Fruit fly (Drosophila melanogaster) whole organism, prepupa: Measurements from ENCODE around the gene CG2246.
A peak's percentile ranks its signal among the peaks of the same experiment; 100 is the strongest.

Experiments used
- CG10631 ChIP-seq: fragments of 200-800 bp; sonication (Bioruptor generic); optimal IDR thresholded peaks from 2 replicates; lab custom pipeline; 2016; ENCODE audit warnings: missing biosample characterization, missing genetic modification characterization
- CG11762 ChIP-seq: fragments of 200-800 bp; sonication (Bioruptor generic); optimal IDR thresholded peaks from 3 replicates; lab custom pipeline; 2016; ENCODE audit warnings: missing biosample characterization, missing genetic modification characterization; ENCODE audit not compliant: insufficient read depth
- CG11902 ChIP-seq: fragments of 200-800 bp; sonication (Bioruptor generic); optimal IDR thresholded peaks from 3 replicates; lab custom pipeline; 2016; ENCODE audit warnings: missing biosample characterization, missing genetic modification characterization
- CG15336 ChIP-seq: fragments of 200-800 bp; sonication (Bioruptor generic); IDR thresholded peaks from 2 replicates; pipeline ENCODE4 v1.3.6; 2022; ENCODE audit warnings: missing biosample characterization, missing genetic modification characterization
- CG16779 ChIP-seq: fragments of 200-800 bp; sonication (Bioruptor generic); optimal IDR thresholded peaks from 3 replicates; lab custom pipeline; 2017; ENCODE audit warnings: missing biosample characterization, mild to moderate bottlenecking, missing genetic modification characterization
- CG31627 ChIP-seq: fragments of 200-800 bp; sonication (Bioruptor generic); optimal IDR thresholded peaks from 3 replicates; lab custom pipeline; 2016; ENCODE audit warnings: missing biosample characterization, missing genetic modification characterization
- CG32006 ChIP-seq: fragments of 200-800 bp; sonication (Bioruptor generic); optimal IDR thresholded peaks from 3 replicates; lab custom pipeline; 2017; ENCODE audit warnings: missing biosample characterization, mild to moderate bottlenecking, missing genetic modification characterization
- CG3919 ChIP-seq: fragments of 200-800 bp; sonication (Bioruptor generic); optimal IDR thresholded peaks from 3 replicates; lab custom pipeline; 2016; ENCODE audit warnings: missing biosample characterization, missing genetic modification characterization
- CG6276 ChIP-seq: fragments of 200-800 bp; sonication (Bioruptor generic); optimal IDR thresholded peaks from 2 replicates; lab custom pipeline; 2017; ENCODE audit warnings: missing biosample characterization, mild to moderate bottlenecking, missing genetic modification characterization
- CG6792 ChIP-seq: fragments of 200-800 bp; sonication (Bioruptor generic); optimal IDR thresholded peaks from 3 replicates; lab custom pipeline; 2016; ENCODE audit warnings: missing biosample characterization, missing genetic modification characterization
- CG7368 ChIP-seq: fragments of 200-800 bp; sonication (Bioruptor generic); optimal IDR thresholded peaks from 3 replicates; lab custom pipeline; 2016; ENCODE audit warnings: missing biosample characterization, missing genetic modification characterization
- CG8632 ChIP-seq: fragments of 200-800 bp; sonication (Bioruptor generic); optimal IDR thresholded peaks from 3 replicates; lab custom pipeline; 2016; ENCODE audit warnings: missing biosample characterization, missing genetic modification characterization
- CG9139 ChIP-seq: fragments of 200-800 bp; sonication (Bioruptor generic); optimal IDR thresholded peaks from 3 replicates; lab custom pipeline; 2017; ENCODE audit warnings: missing biosample characterization, mild to moderate bottlenecking, missing genetic modification characterization
- Eip78C ChIP-seq: fragments of 200-800 bp; sonication (Bioruptor generic); peaks from one replicate; lab custom pipeline; 2016; ENCODE audit warnings: missing biosample characterization, missing genetic modification characterization
- Eip93F ChIP-seq: fragments of 200-800 bp; sonication (Bioruptor generic); optimal IDR thresholded peaks from 2 replicates; lab custom pipeline; 2016; ENCODE audit warnings: missing biosample characterization, mild to moderate bottlenecking, missing genetic modification characterization
- Hr38 ChIP-seq: sonication (Bioruptor generic); optimal IDR thresholded peaks from 2 replicates; lab custom pipeline; 2016; ENCODE audit warnings: missing biosample characterization, missing genetic modification characterization
- Hr39 ChIP-seq: fragments of 200-800 bp; sonication (Bioruptor generic); optimal IDR thresholded peaks from 2 replicates; lab custom pipeline; 2016; ENCODE audit warnings: missing biosample characterization, missing genetic modification characterization
- Hr4 ChIP-seq: fragments of 200-800 bp; sonication (Bioruptor generic); optimal IDR thresholded peaks from 3 replicates; lab custom pipeline; 2016; ENCODE audit warnings: missing biosample characterization, missing genetic modification characterization
- Met ChIP-seq: fragments of 200-800 bp; sonication (Bioruptor generic); optimal IDR thresholded peaks from 3 replicates; lab custom pipeline; 2016; ENCODE audit warnings: missing biosample characterization, missing genetic modification characterization
- OdsH ChIP-seq: fragments of 200-800 bp; sonication (Bioruptor generic); optimal IDR thresholded peaks from 3 replicates; lab custom pipeline; 2016; ENCODE audit warnings: missing biosample characterization, missing genetic modification characterization
- Sox14 ChIP-seq: fragments of 200-800 bp; sonication (Bioruptor generic); optimal IDR thresholded peaks from 3 replicates; lab custom pipeline; 2016; ENCODE audit warnings: missing biosample characterization, missing genetic modification characterization
- eg ChIP-seq: fragments of 200-800 bp; sonication (Bioruptor generic); IDR thresholded peaks from 3 replicates; pipeline ENCODE4 v1.3.6; 2022; ENCODE audit warnings: missing biosample characterization, missing genetic modification characterization
- esn ChIP-seq: fragments of 200-800 bp; sonication (Bioruptor generic); optimal IDR thresholded peaks from 2 replicates; lab custom pipeline; 2016; ENCODE audit warnings: missing biosample characterization, mild to moderate bottlenecking, missing genetic modification characterization, moderate library complexity
- fkh ChIP-seq: fragments of 200-800 bp; sonication (Bioruptor generic); optimal IDR thresholded peaks from 3 replicates; lab custom pipeline; 2017; ENCODE audit warnings: missing biosample characterization, mild to moderate bottlenecking, missing genetic modification characterization, moderate library complexity
- pdm3 ChIP-seq: fragments of 200-800 bp; sonication (Bioruptor generic); optimal IDR thresholded peaks from 3 replicates; lab custom pipeline; 2016; ENCODE audit warnings: missing biosample characterization, missing genetic modification characterization
- salr ChIP-seq, 2 experiments: fragments of 200-800 bp; sonication (Bioruptor generic); optimal IDR thresholded peaks; 3 replicates each; lab custom pipeline; 2016 to 2018; ENCODE audit warnings: missing biosample characterization in 2 of 2, missing genetic modification characterization in 2 of 2, mild to moderate bottlenecking in 1 of 2
- topi ChIP-seq: fragments of 200-800 bp; sonication (Bioruptor generic); optimal IDR thresholded peaks from 3 replicates; lab custom pipeline; 2016; ENCODE audit warnings: missing biosample characterization, missing genetic modification characterization
- vri ChIP-seq: fragments of 200-800 bp; sonication (Bioruptor generic); optimal IDR thresholded peaks from 3 replicates; lab custom pipeline; 2016; ENCODE audit warnings: missing biosample characterization, mild to moderate bottlenecking, missing genetic modification characterization

Gene CG2246

DNA sequence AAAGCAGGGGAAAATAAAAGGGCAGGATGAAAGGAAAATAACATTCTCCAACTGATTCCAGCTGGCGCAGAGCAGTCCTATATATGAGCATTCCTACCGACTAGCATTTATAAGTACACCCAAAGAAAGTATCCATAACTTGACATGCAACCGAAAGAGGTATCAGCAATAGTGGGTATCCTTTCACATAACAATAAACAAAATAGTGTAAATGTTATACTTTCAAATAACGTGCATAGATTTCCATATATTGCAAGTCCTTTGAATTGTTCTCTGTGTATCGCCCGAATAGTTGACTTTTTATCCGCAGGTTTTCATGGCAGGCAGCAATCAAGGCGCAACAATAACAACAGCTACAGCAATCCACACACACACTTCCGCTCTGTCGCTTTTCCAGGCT lies 51.2 kb downstream of the CG2246 start:
- TF ChIP-seq CG9139 (GFP tag; lab: Kevin White, UChicago), result no peak
- TF ChIP-seq salr (GFP tag; optimal IDR thresholded peaks at IDR 0.05; lab: Kevin White, UChicago), result peak in 1 of 2 experiments; percentile 8
- TF ChIP-seq CG32006 (GFP tag; lab: Kevin White, UChicago), result peak; percentile 39
- TF ChIP-seq CG6276 (GFP tag; lab: Kevin White, UChicago), result no peak
- no peak for TF ChIP-seq CG16779
- TF ChIP-seq Eip93F (GFP tag; lab: Kevin White, UChicago), result no peak
- TF ChIP-seq CG6792 (GFP tag; lab: Kevin White, UChicago), result no peak
- TF ChIP-seq Hr38 (GFP tag; lab: Kevin White, UChicago), result no peak
- TF ChIP-seq eg (GFP tag; lab: Robert Waterston, UW), result no peak
- TF ChIP-seq Eip78C (GFP tag; lab: Kevin White, UChicago), result peak; percentile 41
- no peak for TF ChIP-seq esn (GFP tag; lab: Kevin White, UChicago)
- TF ChIP-seq CG15336, result peak; percentile 24; the same call in 1 of the 2 replicates
- TF ChIP-seq Hr4, result peak; percentile 31
- no peak for TF ChIP-seq Met (GFP tag; lab: Kevin White, UChicago)
- TF ChIP-seq OdsH (GFP tag; lab: Kevin White, UChicago), result peak; percentile 11
- TF ChIP-seq topi, result no peak
- TF ChIP-seq Sox14 (GFP tag; lab: Kevin White, UChicago), result no peak
- TF ChIP-seq CG11902 (GFP tag; lab: Kevin White, UChicago), result no peak
- peak; percentile 2 for TF ChIP-seq CG3919
- TF ChIP-seq CG10631 (GFP tag; lab: Kevin White, UChicago), result peak; percentile 26

DNA sequence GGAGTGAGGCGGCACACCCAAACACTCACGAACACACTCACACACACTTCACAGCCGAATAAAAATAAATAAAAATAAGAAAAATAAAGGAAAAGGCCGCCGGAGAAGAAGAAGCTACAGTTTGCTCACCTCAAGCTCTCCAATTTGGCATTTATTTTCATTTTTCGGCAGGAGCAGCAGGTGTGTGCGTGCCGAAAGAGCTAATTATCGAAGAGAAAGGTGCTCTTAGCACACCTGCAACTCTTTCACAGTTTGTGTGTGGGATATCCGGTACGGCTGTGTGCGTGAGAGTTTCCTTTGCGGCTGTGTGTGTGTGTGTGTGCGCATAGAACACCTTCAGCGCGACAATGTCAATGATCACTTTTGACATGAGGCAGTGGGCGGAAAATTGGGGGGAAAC lies 56.3 kb downstream of the CG2246 start:
- TF ChIP-seq esn (GFP tag; lab: Kevin White, UChicago) (no peak), vri (GFP tag; lab: Kevin White, UChicago) (no peak), CG8632 (GFP tag; lab: Kevin White, UChicago) (no peak), fkh (GFP tag; lab: Kevin White, UChicago) (no peak), Hr39 (GFP tag; lab: Kevin White, UChicago) (no peak), OdsH (GFP tag; lab: Kevin White, UChicago) (no peak), CG10631 (GFP tag; lab: Kevin White, UChicago) (no peak), topi (no peak), Eip78C (GFP tag; lab: Kevin White, UChicago) (no peak), CG31627 (GFP tag; lab: Kevin White, UChicago) (no peak), pdm3 (GFP tag; lab: Kevin White, UChicago) (no peak), CG7368 (GFP tag; lab: Kevin White, UChicago) (no peak), eg (GFP tag; lab: Robert Waterston, UW) (no peak), CG11762 (GFP tag; lab: Kevin White, UChicago) (no peak)
